Fruit fly (Drosophila melanogaster) whole organism, embryonic: ENCODE data around the gene Cpsf5.

Source experiments
- Asciz ChIP-seq: fragments of 200-800 bp; sonication (Bioruptor generic); optimal IDR thresholded peaks from 2 replicates; lab custom pipeline; 2017; ENCODE audit warnings: missing biosample characterization, mild to moderate bottlenecking, missing genetic modification characterization, missing genetic modification reagents
- CG11093 ChIP-seq: fragments of 200-800 bp; sonication (Bioruptor generic); IDR thresholded peaks from 3 replicates; pipeline ENCODE4 v1.3.6; 2022; ENCODE audit warnings: missing biosample characterization, missing genetic modification characterization
- CG11560 ChIP-seq: fragments of 200-800 bp; sonication (Bioruptor generic); IDR thresholded peaks from 3 replicates; pipeline ENCODE4 v1.3.6; 2022; ENCODE audit warnings: missing biosample characterization, missing genetic modification characterization
- CG12155 ChIP-seq: fragments of 200-800 bp; sonication (Bioruptor generic); optimal IDR thresholded peaks from 3 replicates; lab custom pipeline; 2016; ENCODE audit warnings: missing biosample characterization, missing genetic modification characterization
- CG13624 ChIP-seq: fragments of 200-800 bp; sonication (Bioruptor generic); optimal IDR thresholded peaks from 2 replicates; lab custom pipeline; 2016; ENCODE audit warnings: missing biosample characterization, missing genetic modification characterization
- CG15011 ChIP-seq: fragments of 200-800 bp; sonication (Bioruptor generic); optimal IDR thresholded peaks from 3 replicates; lab custom pipeline; 2018; ENCODE audit warnings: missing biosample characterization, mild to moderate bottlenecking, missing genetic modification characterization
- CG15601 ChIP-seq: fragments of 200-800 bp; sonication (Bioruptor generic); optimal IDR thresholded peaks from 3 replicates; lab custom pipeline; 2019; ENCODE audit warnings: missing biosample characterization, mild to moderate bottlenecking, missing genetic modification characterization, moderate library complexity
- CG1603 ChIP-seq: fragments of 200-800 bp; sonication (Bioruptor generic); optimal IDR thresholded peaks from 2 replicates; lab custom pipeline; 2019; ENCODE audit warnings: missing biosample characterization, mild to moderate bottlenecking, missing genetic modification characterization, moderate library complexity
- CG17359 ChIP-seq: fragments of 200-800 bp; sonication (Bioruptor generic); optimal IDR thresholded peaks from 3 replicates; lab custom pipeline; 2018; ENCODE audit warnings: missing biosample characterization, mild to moderate bottlenecking, missing genetic modification characterization, moderate library complexity
- CG17802 ChIP-seq: fragments of 200-800 bp; sonication (Bioruptor generic); optimal IDR thresholded peaks from 2 replicates; lab custom pipeline; 2018; ENCODE audit warnings: missing biosample characterization, mild to moderate bottlenecking, missing genetic modification characterization, moderate library complexity
- CG2120 ChIP-seq: fragments of 200-800 bp; sonication (Bioruptor generic); optimal IDR thresholded peaks from 3 replicates; lab custom pipeline; 2016; ENCODE audit warnings: missing biosample characterization, missing genetic modification characterization
- CG30020 ChIP-seq: fragments of 200-800 bp; optimal IDR thresholded peaks from 2 replicates; lab custom pipeline; 2019; ENCODE audit warnings: missing biosample characterization, mild to moderate bottlenecking, missing genetic modification characterization, moderate library complexity
- CG30431 ChIP-seq: fragments of 200-800 bp; sonication (Bioruptor generic); optimal IDR thresholded peaks from 2 replicates; lab custom pipeline; 2017; ENCODE audit warnings: missing biosample characterization, missing genetic modification characterization
- CG32772 ChIP-seq: fragments of 200-800 bp; sonication (Bioruptor generic); IDR thresholded peaks from 2 replicates; pipeline ENCODE4 v1.3.6; 2022; ENCODE audit warnings: missing biosample characterization, missing genetic modification characterization
- CG34376 ChIP-seq: fragments of 200-800 bp; sonication (Bioruptor generic); optimal IDR thresholded peaks from 2 replicates; lab custom pipeline; 2018; ENCODE audit warnings: missing biosample characterization, mild to moderate bottlenecking, missing genetic modification characterization
- CG4328 ChIP-seq: fragments of 200-800 bp; sonication (Bioruptor generic); optimal IDR thresholded peaks from 3 replicates; lab custom pipeline; 2017; ENCODE audit warnings: missing biosample characterization, missing genetic modification reagents, missing genetic modification characterization
- CG4730 ChIP-seq: fragments of 200-800 bp; sonication (Bioruptor generic); IDR thresholded peaks from 2 replicates; pipeline ENCODE4 v1.3.6; 2022; ENCODE audit warnings: missing biosample characterization, missing genetic modification characterization
- CG5245 ChIP-seq: fragments of 200-800 bp; sonication (Bioruptor generic); optimal IDR thresholded peaks from 3 replicates; lab custom pipeline; 2016; ENCODE audit warnings: missing biosample characterization, missing genetic modification characterization
- CG6175 ChIP-seq: fragments of 200-800 bp; sonication (Bioruptor generic); IDR thresholded peaks from 3 replicates; pipeline ENCODE4 v1.3.6; 2022; ENCODE audit warnings: missing biosample characterization, missing genetic modification characterization
- CG6689 ChIP-seq: fragments of 200-800 bp; sonication (Bioruptor generic); IDR thresholded peaks from 2 replicates; pipeline ENCODE4 v1.3.6; 2022; ENCODE audit warnings: missing biosample characterization, missing genetic modification characterization
- CG7271 ChIP-seq: fragments of 200-800 bp; sonication (Bioruptor generic); optimal IDR thresholded peaks from 2 replicates; lab custom pipeline; 2018; ENCODE audit warnings: missing biosample characterization, mild to moderate bottlenecking, missing genetic modification characterization, moderate library complexity
- CG7963 ChIP-seq: fragments of 200-800 bp; sonication (Bioruptor generic); IDR thresholded peaks from 3 replicates; pipeline ENCODE4 v1.3.6; 2022; ENCODE audit warnings: missing biosample characterization, missing genetic modification characterization; ENCODE audit not compliant: partially characterized antibody
- CG7987 ChIP-seq: fragments of 200-800 bp; sonication (Bioruptor generic); optimal IDR thresholded peaks from 2 replicates; lab custom pipeline; 2018; ENCODE audit warnings: missing biosample characterization, mild to moderate bottlenecking, missing genetic modification characterization, moderate library complexity
- Dad ChIP-seq: fragments of 200-800 bp; sonication (Bioruptor generic); optimal IDR thresholded peaks from 3 replicates; lab custom pipeline; 2016; ENCODE audit warnings: missing biosample characterization, missing genetic modification characterization
- Dfd ChIP-seq, 2 experiments: fragments of >200 bp; optimal IDR thresholded peaks; 2 replicates each; lab custom pipeline; 2017; ENCODE audit warnings: missing biosample characterization in 2 of 2, missing genetic modification characterization in 2 of 2
- Doc2 ChIP-seq: fragments of 200-800 bp; sonication (Bioruptor generic); IDR thresholded peaks from 2 replicates; pipeline ENCODE4 v1.3.6; 2022; ENCODE audit warnings: missing biosample characterization, missing genetic modification characterization
- ERR ChIP-seq: fragments of 200-800 bp; sonication (Bioruptor generic); optimal IDR thresholded peaks from 2 replicates; lab custom pipeline; 2016; ENCODE audit warnings: missing biosample characterization, missing genetic modification characterization
- Elba2 ChIP-seq: fragments of 200-800 bp; sonication (Bioruptor generic); optimal IDR thresholded peaks from 3 replicates; lab custom pipeline; 2016; ENCODE audit warnings: missing biosample characterization, missing genetic modification characterization
- Fer2 ChIP-seq: fragments of 200-800 bp; sonication (Bioruptor generic); optimal IDR thresholded peaks from 2 replicates; lab custom pipeline; 2018; ENCODE audit warnings: missing biosample characterization, mild to moderate bottlenecking, missing genetic modification characterization, moderate library complexity
- H2.0 ChIP-seq: fragments of 200-800 bp; sonication (Bioruptor generic); IDR thresholded peaks from 2 replicates; pipeline ENCODE4 v1.3.6; 2022; ENCODE audit warnings: missing biosample characterization, missing genetic modification characterization
- MBD-R2 ChIP-seq: fragments of 200-800 bp; sonication (Bioruptor generic); IDR thresholded peaks from 2 replicates; pipeline ENCODE4 v1.3.6; 2022; ENCODE audit warnings: missing biosample characterization, missing genetic modification characterization
- Meics ChIP-seq: fragments of 200-800 bp; sonication (Bioruptor generic); optimal IDR thresholded peaks from 2 replicates; lab custom pipeline; 2017; ENCODE audit warnings: missing biosample characterization, mild to moderate bottlenecking, missing genetic modification characterization
- NFAT ChIP-seq: fragments of 200-800 bp; sonication (Bioruptor generic); IDR thresholded peaks from 2 replicates; pipeline ENCODE4 v1.3.6; 2022; ENCODE audit warnings: missing biosample characterization, missing genetic modification characterization
- Neu2 ChIP-seq: fragments of 200-800 bp; sonication (Bioruptor generic); optimal IDR thresholded peaks from 3 replicates; lab custom pipeline; 2016; ENCODE audit warnings: missing biosample characterization, missing genetic modification characterization, borderline replicate concordance
- Nf-YB ChIP-seq: fragments of 200-800 bp; sonication (Bioruptor generic); optimal IDR thresholded peaks from 3 replicates; lab custom pipeline; 2019; ENCODE audit warnings: missing biosample characterization, mild to moderate bottlenecking, missing genetic modification characterization, moderate library complexity
- Poxn ChIP-seq: fragments of 200-800 bp; sonication (Bioruptor generic); IDR thresholded peaks from 2 replicates; pipeline ENCODE4 v1.3.6; 2022; ENCODE audit warnings: missing biosample characterization, missing genetic modification characterization
- Taf1 ChIP-seq: fragments of 200-800 bp; sonication (Bioruptor generic); IDR thresholded peaks from 2 replicates; pipeline ENCODE4 v1.3.6; 2022; ENCODE audit warnings: missing biosample characterization, missing genetic modification characterization
- YL-1 ChIP-seq: fragments of 200-800 bp; sonication (Bioruptor generic); optimal IDR thresholded peaks from 3 replicates; lab custom pipeline; 2017; ENCODE audit warnings: missing biosample characterization, mild to moderate bottlenecking, missing genetic modification characterization
- gcm ChIP-seq: fragments of 200-800 bp; sonication (Bioruptor generic); optimal IDR thresholded peaks from 2 replicates; lab custom pipeline; 2019; ENCODE audit warnings: missing biosample characterization, mild to moderate bottlenecking, missing genetic modification characterization, moderate library complexity
- gt ChIP-seq: fragments of 200-800 bp; sonication (Bioruptor generic); IDR thresholded peaks from 2 replicates; pipeline ENCODE4 v1.3.6; 2022; ENCODE audit warnings: missing biosample characterization, missing genetic modification characterization
- ind ChIP-seq: fragments of 200-800 bp; sonication (Bioruptor generic); optimal IDR thresholded peaks from 3 replicates; lab custom pipeline; 2016; ENCODE audit warnings: missing biosample characterization, missing genetic modification characterization
- kah ChIP-seq: fragments of 200-800 bp; sonication (Bioruptor generic); optimal IDR thresholded peaks from 2 replicates; lab custom pipeline; 2018; ENCODE audit warnings: missing biosample characterization, mild to moderate bottlenecking, missing genetic modification characterization
- salm ChIP-seq: fragments of 200-800 bp; sonication (Bioruptor generic); optimal IDR thresholded peaks from 2 replicates; lab custom pipeline; 2018; ENCODE audit warnings: missing biosample characterization, mild to moderate bottlenecking, missing genetic modification characterization
- sima ChIP-seq: fragments of 200-800 bp; sonication (Bioruptor generic); optimal IDR thresholded peaks from 2 replicates; lab custom pipeline; 2016; ENCODE audit warnings: missing biosample characterization, missing genetic modification characterization
- stwl ChIP-seq: fragments of 200-800 bp; sonication (Bioruptor generic); optimal IDR thresholded peaks from 3 replicates; lab custom pipeline; 2018; ENCODE audit warnings: missing biosample characterization, mild to moderate bottlenecking, missing genetic modification characterization, moderate library complexity
- tin ChIP-seq: fragments of 200-800 bp; sonication (Bioruptor generic); optimal IDR thresholded peaks from 3 replicates; lab custom pipeline; 2016; ENCODE audit warnings: missing biosample characterization, missing genetic modification characterization
- tna ChIP-seq: fragments of 200-800 bp; sonication (Bioruptor generic); IDR thresholded peaks from 2 replicates; pipeline ENCODE4 v1.3.6; 2022; ENCODE audit warnings: missing biosample characterization, missing genetic modification characterization; ENCODE audit not compliant: partially characterized antibody
- vfl ChIP-seq: fragments of 200-800 bp; sonication (Bioruptor generic); optimal IDR thresholded peaks from 2 replicates; lab custom pipeline; 2016; ENCODE audit warnings: missing biosample characterization, missing genetic modification characterization
- vnd ChIP-seq: fragments of 200-800 bp; sonication (Bioruptor generic); IDR thresholded peaks from 3 replicates; pipeline ENCODE4 v1.3.6; 2022; ENCODE audit warnings: missing biosample characterization, missing genetic modification characterization; ENCODE audit not compliant: partially characterized antibody
- zfh1 ChIP-seq: fragments of 200-800 bp; sonication (Bioruptor generic); IDR thresholded peaks from 3 replicates; pipeline ENCODE4 v1.3.6; 2022; ENCODE audit warnings: missing biosample characterization, missing genetic modification characterization

Cpsf5 gene

DNA sequence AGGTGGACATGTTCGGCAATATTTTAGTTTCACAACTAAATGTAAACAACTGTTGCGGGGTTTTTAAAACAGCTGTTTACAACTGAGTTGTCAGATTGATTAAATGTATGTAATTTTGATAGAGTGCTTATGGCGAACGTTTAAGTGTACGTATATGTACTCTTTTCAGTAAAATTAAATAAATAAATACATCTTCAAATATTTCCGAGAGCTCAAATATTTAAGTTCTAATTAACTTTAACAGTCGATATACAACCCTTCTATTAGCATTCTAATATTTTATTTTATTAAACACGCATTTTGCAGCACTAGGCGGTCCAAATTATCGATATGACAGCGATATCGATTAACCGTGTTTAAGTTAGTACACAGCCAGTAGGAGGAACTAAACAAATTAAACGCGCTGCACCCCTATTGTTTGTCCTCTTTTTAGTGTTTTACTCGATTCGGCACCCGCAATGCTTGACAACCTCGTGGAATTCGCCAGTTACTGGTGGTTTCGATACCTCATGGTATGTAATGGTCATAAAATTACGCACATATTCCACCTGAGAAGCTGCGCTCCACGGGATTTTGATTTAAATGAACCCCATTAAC, 40.8 kb downstream of the Cpsf5 start, which contains the start of the genes CG3448 and ghi (continued):
- no peak for TF ChIP-seq H2.0 (GFP tag; lab: Robert Waterston, UW)
- peak; percentile 59; the same call in 1 of the 2 replicates for TF ChIP-seq NFAT (GFP tag; lab: Robert Waterston, UW)
- TF ChIP-seq CG15601: peak; percentile 45
- TF ChIP-seq CG4328: peak; percentile 62
- TF ChIP-seq CG1603 (tag; lab: Kevin White, UChicago): peak; percentile 70
- TF ChIP-seq MBD-R2 (GFP tag; lab: Robert Waterston, UW): peak; percentile 69; the same call in 1 of the 2 replicates
- TF ChIP-seq sima: no peak
- TF ChIP-seq Dfd (GFP tag; optimal IDR thresholded peaks at IDR 0.05; lab: Kevin White, UChicago): no peak
- TF ChIP-seq Doc2: no peak
- peak; percentile 69 for TF ChIP-seq CG7963 (GFP tag; lab: Robert Waterston, UW)
- no peak for TF ChIP-seq ERR (GFP tag; lab: Kevin White, UChicago)
- TF ChIP-seq tin (GFP tag; lab: Kevin White, UChicago): peak; percentile 75
- TF ChIP-seq CG7271 (tag; lab: Kevin White, UChicago): peak; percentile 36
- TF ChIP-seq vfl (GFP tag; lab: Kevin White, UChicago): peak; percentile 14
- TF ChIP-seq CG30020 (tag; lab: Kevin White, UChicago): peak; percentile 41
- TF ChIP-seq CG4730 (GFP tag; lab: Robert Waterston, UW): 0 out of 2 replicates have a peak, but pooled peaks have one; percentile 41
- TF ChIP-seq Neu2 (GFP tag; lab: Kevin White, UChicago): no peak
- no peak for TF ChIP-seq CG11560 (tag; lab: Robert Waterston, UW)
- TF ChIP-seq CG34376: peak; percentile 61
- peak; percentile 73 for TF ChIP-seq ind
- peak; percentile 63 for TF ChIP-seq YL-1 (GFP tag; lab: Kevin White, UChicago)
- TF ChIP-seq Fer2 (tag; lab: Kevin White, UChicago): peak; percentile 77
- TF ChIP-seq CG13624: peak; percentile 37
- peak; percentile 18 for TF ChIP-seq Asciz (GFP tag; lab: Kevin White, UChicago)
- peak; percentile 11 for TF ChIP-seq CG17802 (tag; lab: Kevin White, UChicago)
- peak; percentile 52 for TF ChIP-seq Meics (GFP tag; lab: Kevin White, UChicago)
- no peak for TF ChIP-seq CG11093 (GFP tag; lab: Robert Waterston, UW)
- TF ChIP-seq zfh1 (GFP tag; lab: Robert Waterston, UW): peak; percentile 67
- TF ChIP-seq Poxn (GFP tag; lab: Robert Waterston, UW): no peak
- no peak for TF ChIP-seq CG30431
- peak; percentile 36 for TF ChIP-seq CG5245
- peak; percentile 45; the same call in 1 of the 2 replicates for TF ChIP-seq tna (GFP tag; lab: Robert Waterston, UW)
- TF ChIP-seq CG7987: peak; percentile 66
- TF ChIP-seq kah (GFP tag; lab: Kevin White, UChicago): peak; percentile 32
- TF ChIP-seq Taf1: peak; percentile 27; the same call in 1 of the 2 replicates
- peak; percentile 51 for TF ChIP-seq CG15011 (GFP tag; lab: Kevin White, UChicago)
- no peak for TF ChIP-seq Dad (GFP tag; lab: Kevin White, UChicago)
- peak; percentile 62 for TF ChIP-seq gcm (GFP tag; lab: Kevin White, UChicago)
- TF ChIP-seq stwl (tag; lab: Kevin White, UChicago): peak; percentile 93
- peak; percentile 73 for TF ChIP-seq CG17359 (tag; lab: Kevin White, UChicago)
- TF ChIP-seq salm (tag; lab: Kevin White, UChicago): peak; percentile 9
- peak; percentile 54 for TF ChIP-seq vnd
- TF ChIP-seq Nf-YB: no peak
- TF ChIP-seq CG12155 (GFP tag; lab: Kevin White, UChicago): peak; percentile 57
- TF ChIP-seq CG2120 (GFP tag; lab: Kevin White, UChicago): peak; percentile 70
- peak; percentile 74 for TF ChIP-seq CG6689 (GFP tag; lab: Robert Waterston, UW)
- no peak for TF ChIP-seq CG32772
- TF ChIP-seq Elba2 (GFP tag; lab: Kevin White, UChicago): peak; percentile 17
- TF ChIP-seq CG6175 (GFP tag; lab: Robert Waterston, UW): no peak
- TF ChIP-seq gt (GFP tag; lab: Robert Waterston, UW): no peak
